Worm (Caenorhabditis elegans) whole organism, L4 larva: ENCODE data around the gene gst-12.

Experiments
- F37D6.2 ChIP-seq: sonication (generic microtip); optimal IDR thresholded peaks from 2 replicates; lab custom pipeline; 2016; ENCODE audit warnings: mild to moderate bottlenecking, missing genetic modification characterization, missing compliant biosample characterization
- R02D3.7 ChIP-seq: fragments of 150-350 bp; sonication (generic microtip); optimal IDR thresholded peaks from 3 replicates; lab custom pipeline; 2014; ENCODE audit warnings: missing biosample characterization, missing genetic modification characterization
- T26A8.4 ChIP-seq: fragments of 200-800 bp; sonication (Bioruptor generic); IDR thresholded peaks from 2 replicates; pipeline ENCODE4 v1.3.6; 2022; ENCODE audit warnings: missing genetic modification characterization, missing compliant biosample characterization
- Y48G9A.11 ChIP-seq: fragments of 200-800 bp; sonication (Bioruptor generic); IDR thresholded peaks from 2 replicates; pipeline ENCODE4 v1.3.6; 2022; ENCODE audit warnings: missing genetic modification reagents, missing genetic modification characterization, missing compliant biosample characterization
- ZK337.2 ChIP-seq: fragments of 200-800 bp; sonication (Bioruptor generic); IDR thresholded peaks from 2 replicates; pipeline ENCODE4 v1.3.6; 2022; ENCODE audit warnings: missing genetic modification reagents, missing genetic modification characterization, missing compliant biosample characterization
- aha-1 ChIP-seq: fragments of 150-350 bp; peaks from one replicate; lab custom pipeline; 2014; ENCODE audit warnings: missing biosample characterization, missing genetic modification characterization
- ama-1 ChIP-seq: fragments of 150-350 bp; optimal IDR thresholded peaks from 2 replicates; lab custom pipeline; 2014; ENCODE audit warnings: inconsistent platforms, mixed read lengths
- attf-4 ChIP-seq: sonication (generic microtip); optimal IDR thresholded peaks from 3 replicates; lab custom pipeline; 2017; ENCODE audit warnings: missing biosample characterization, missing genetic modification characterization
- ceh-28 ChIP-seq: fragments of 150-350 bp; optimal IDR thresholded peaks from 2 replicates; lab custom pipeline; 2014; ENCODE audit warnings: missing biosample characterization, missing genetic modification reagents, missing genetic modification characterization
- ceh-32 ChIP-seq: sonication (generic microtip); optimal IDR thresholded peaks from 2 replicates; lab custom pipeline; 2016; ENCODE audit warnings: mild to moderate bottlenecking, missing genetic modification characterization, missing compliant biosample characterization; ENCODE audit not compliant: poor library complexity
- ceh-44 ChIP-seq: fragments of 200-800 bp; sonication (Bioruptor generic); IDR thresholded peaks from 2 replicates; pipeline ENCODE4 v1.3.6; 2022; ENCODE audit warnings: missing genetic modification reagents, missing genetic modification characterization, missing compliant biosample characterization
- ceh-82 ChIP-seq: sonication (generic microtip); optimal IDR thresholded peaks from 2 replicates; lab custom pipeline; 2017; ENCODE audit warnings: missing biosample characterization, missing genetic modification characterization
- cey-2 ChIP-seq: sonication (generic microtip); optimal IDR thresholded peaks from 3 replicates; lab custom pipeline; 2017; ENCODE audit warnings: missing genetic modification characterization, mild to moderate bottlenecking, missing compliant biosample characterization, antibody characterized with exemption, borderline replicate concordance; ENCODE audit not compliant: insufficient read depth
- ctbp-1 ChIP-seq: fragments of 200-800 bp; sonication (Bioruptor generic); IDR thresholded peaks from 2 replicates; pipeline ENCODE4 v1.3.6; 2022; ENCODE audit warnings: missing genetic modification reagents, missing genetic modification characterization, missing compliant biosample characterization
- daf-12 ChIP-seq: fragments of 150-350 bp; optimal IDR thresholded peaks from 2 replicates; lab custom pipeline; 2014; ENCODE audit warnings: missing biosample characterization, missing genetic modification reagents, missing genetic modification characterization
- daf-8 ChIP-seq: fragments of 200-800 bp; sonication (Bioruptor generic); IDR thresholded peaks from 2 replicates; pipeline ENCODE4 v1.3.6; 2022; ENCODE audit warnings: missing genetic modification characterization, missing compliant biosample characterization
- dmd-8 ChIP-seq: fragments of 200-800 bp; sonication (Bioruptor generic); IDR thresholded peaks from 2 replicates; pipeline ENCODE4 v1.3.6; 2022; ENCODE audit warnings: missing genetic modification characterization, missing compliant biosample characterization
- dpl-1 ChIP-seq: fragments of 150-350 bp; optimal IDR thresholded peaks from 2 replicates; lab custom pipeline; 2014; ENCODE audit warnings: missing biosample characterization, missing genetic modification reagents, missing genetic modification characterization
- dve-1 ChIP-seq: sonication (generic microtip); optimal IDR thresholded peaks from 2 replicates; lab custom pipeline; 2017; ENCODE audit warnings: antibody characterized with exemption, mild to moderate bottlenecking, missing genetic modification characterization, missing compliant biosample characterization; ENCODE audit not compliant: insufficient read depth
- egl-27 ChIP-seq: sonication (generic microtip); optimal IDR thresholded peaks from 3 replicates; lab custom pipeline; 2017; ENCODE audit warnings: missing biosample characterization, missing genetic modification reagents, missing genetic modification characterization
- egl-43 ChIP-seq: fragments of 200-800 bp; sonication (Bioruptor generic); IDR thresholded peaks from 2 replicates; pipeline ENCODE4 v1.3.6; 2022; ENCODE audit warnings: missing genetic modification reagents, missing genetic modification characterization, missing compliant biosample characterization
- fkh-10 ChIP-seq: fragments of 150-350 bp; optimal IDR thresholded peaks from 2 replicates; lab custom pipeline; 2014; ENCODE audit warnings: missing biosample characterization, missing genetic modification reagents, missing genetic modification characterization
- hlh-11 ChIP-seq: fragments of 200-800 bp; sonication (Bioruptor generic); optimal IDR thresholded peaks from 2 replicates; lab custom pipeline; 2018; ENCODE audit warnings: mild to moderate bottlenecking, missing genetic modification characterization, missing compliant biosample characterization
- lin-1 ChIP-seq: fragments of 200-800 bp; sonication (Bioruptor generic); IDR thresholded peaks from 2 replicates; pipeline ENCODE4 v1.3.6; 2022; ENCODE audit warnings: missing genetic modification reagents, missing genetic modification characterization, missing compliant biosample characterization
- lin-13 ChIP-seq: fragments of 150-350 bp; optimal IDR thresholded peaks from 2 replicates; lab custom pipeline; 2014; ENCODE audit warnings: missing biosample characterization, missing genetic modification reagents, missing genetic modification characterization
- lin-15B ChIP-seq: fragments of 150-350 bp; sonication (generic microtip); optimal IDR thresholded peaks from 3 replicates; lab custom pipeline; 2014; ENCODE audit warnings: missing biosample characterization, missing genetic modification characterization
- lin-29 ChIP-seq: fragments of 200-800 bp; sonication (Bioruptor generic); IDR thresholded peaks from 2 replicates; pipeline ENCODE4 v1.3.6; 2022; ENCODE audit warnings: missing genetic modification reagents, missing genetic modification characterization, missing compliant biosample characterization
- lin-38 ChIP-seq: fragments of 200-800 bp; sonication (Bioruptor generic); IDR thresholded peaks from 2 replicates; pipeline ENCODE4 v1.3.6; 2022; ENCODE audit warnings: missing genetic modification reagents, missing genetic modification characterization, missing compliant biosample characterization
- lsy-2 ChIP-seq, 2 experiments: fragments of 150-350 bp in 1 of 2; sonication (generic microtip) in 1 of 2; optimal IDR thresholded peaks; 2 replicates each; lab custom pipeline; 2014 to 2017; ENCODE audit warnings: missing biosample characterization in 2 of 2, missing genetic modification characterization in 2 of 2
- madf-9 ChIP-seq: fragments of 200-800 bp; sonication (Bioruptor generic); conservative IDR thresholded peaks from 2 replicates; pipeline ENCODE4 v1.3.6; 2022; ENCODE audit warnings: missing genetic modification reagents, missing genetic modification characterization, missing compliant biosample characterization
- mep-1 ChIP-seq: fragments of 150-350 bp; sonication (generic microtip); optimal IDR thresholded peaks from 3 replicates; lab custom pipeline; 2014; ENCODE audit warnings: missing biosample characterization, missing genetic modification characterization
- mxl-2 ChIP-seq: fragments of 200-800 bp; sonication (Bioruptor generic); conservative IDR thresholded peaks from 2 replicates; pipeline ENCODE4 v1.3.6; 2022; ENCODE audit warnings: missing genetic modification reagents, missing genetic modification characterization, missing compliant biosample characterization
- mxl-3 ChIP-seq: fragments of 200-800 bp; sonication (Bioruptor generic); optimal IDR thresholded peaks from 2 replicates; lab custom pipeline; 2018; ENCODE audit warnings: mild to moderate bottlenecking, missing genetic modification characterization, missing compliant biosample characterization
- nhr-10 ChIP-seq: fragments of 150-350 bp; optimal IDR thresholded peaks from 2 replicates; lab custom pipeline; 2014; ENCODE audit warnings: missing biosample characterization, missing genetic modification characterization
- nhr-102 ChIP-seq: sonication (generic microtip); optimal IDR thresholded peaks from 2 replicates; lab custom pipeline; 2016; ENCODE audit warnings: mild to moderate bottlenecking, missing genetic modification characterization, moderate library complexity, missing compliant biosample characterization
- nhr-41 ChIP-seq: fragments of 200-800 bp; sonication (Bioruptor generic); IDR thresholded peaks from 2 replicates; pipeline ENCODE4 v1.3.6; 2022; ENCODE audit warnings: missing genetic modification reagents, missing genetic modification characterization, missing compliant biosample characterization
- nhr-42 ChIP-seq: fragments of 200-800 bp; sonication (Bioruptor generic); IDR thresholded peaks from 2 replicates; pipeline ENCODE4 v1.3.6; 2022; ENCODE audit warnings: missing genetic modification characterization, missing compliant biosample characterization
- nhr-48 ChIP-seq: sonication (generic microtip); optimal IDR thresholded peaks from 2 replicates; lab custom pipeline; 2016; ENCODE audit warnings: mild to moderate bottlenecking, missing genetic modification characterization, missing compliant biosample characterization
- nhr-76 ChIP-seq: fragments of 150-350 bp; optimal IDR thresholded peaks from 2 replicates; lab custom pipeline; 2014; ENCODE audit warnings: missing biosample characterization, missing genetic modification characterization
- pha-4 ChIP-seq, 2 experiments: fragments of 150-350 bp in 1 of 2; fragments of 200-800 bp in 1 of 2; sonication (Bioruptor generic) in 1 of 2; IDR thresholded peaks in 1 of 2; optimal IDR thresholded peaks in 1 of 2; 2 replicates each; pipeline versions ENCODE4 v1.3.6 to Lab custom; 2014 to 2022; ENCODE audit warnings: missing genetic modification characterization in 2 of 2, missing genetic modification reagents in 2 of 2, missing biosample characterization in 1 of 2, missing compliant biosample characterization in 1 of 2
- pqm-1 ChIP-seq: sonication (generic microtip); optimal IDR thresholded peaks from 2 replicates; lab custom pipeline; 2017; ENCODE audit warnings: missing biosample characterization, missing genetic modification characterization
- skn-1 ChIP-seq: fragments of 150-350 bp; optimal IDR thresholded peaks from 2 replicates; lab custom pipeline; 2014; ENCODE audit warnings: missing biosample characterization, missing genetic modification characterization
- snpc-1.2 ChIP-seq: fragments of 200-800 bp; sonication (Bioruptor generic); IDR thresholded peaks from 2 replicates; pipeline ENCODE4 v1.3.6; 2022; ENCODE audit warnings: missing genetic modification reagents, missing genetic modification characterization, missing compliant biosample characterization
- spr-1 ChIP-seq: sonication (generic microtip); optimal IDR thresholded peaks from 2 replicates; lab custom pipeline; 2016; ENCODE audit warnings: mild to moderate bottlenecking, missing genetic modification characterization, missing compliant biosample characterization
- spr-3 ChIP-seq: fragments of 200-800 bp; sonication (Bioruptor generic); optimal IDR thresholded peaks from 2 replicates; lab custom pipeline; 2018; ENCODE audit warnings: mild to moderate bottlenecking, missing genetic modification characterization, missing compliant biosample characterization
- tag-97 ChIP-seq: fragments of 200-800 bp; sonication (Bioruptor generic); IDR thresholded peaks from 2 replicates; pipeline ENCODE4 v1.3.6; 2022; ENCODE audit warnings: missing genetic modification characterization, missing compliant biosample characterization
- unc-130 ChIP-seq: sonication (generic microtip); optimal IDR thresholded peaks from 2 replicates; lab custom pipeline; 2016; ENCODE audit warnings: missing genetic modification reagents, missing genetic modification characterization, missing compliant biosample characterization
- unc-62 ChIP-seq, 3 experiments: fragments of 150-350 bp in 1 of 3; sonication (generic microtip); optimal IDR thresholded peaks in 2 of 3; peaks in 1 of 3; 1 replicate in 1 of 3; 2 replicates in 2 of 3; lab custom pipeline; 2014 to 2017; ENCODE audit warnings: missing biosample characterization in 3 of 3, missing genetic modification characterization in 3 of 3, missing genetic modification reagents in 3 of 3, missing genotype in 1 of 3
- zfp-3 ChIP-seq: fragments of 200-800 bp; sonication (Bioruptor generic); conservative IDR thresholded peaks from 2 replicates; pipeline ENCODE4 v1.3.6; 2022; ENCODE audit warnings: missing genetic modification reagents, missing genetic modification characterization, missing compliant biosample characterization
- ztf-7 ChIP-seq: fragments of 150-350 bp; optimal IDR thresholded peaks from 2 replicates; lab custom pipeline; 2014; ENCODE audit warnings: missing biosample characterization, missing genetic modification characterization

The gst-12 gene

DNA sequence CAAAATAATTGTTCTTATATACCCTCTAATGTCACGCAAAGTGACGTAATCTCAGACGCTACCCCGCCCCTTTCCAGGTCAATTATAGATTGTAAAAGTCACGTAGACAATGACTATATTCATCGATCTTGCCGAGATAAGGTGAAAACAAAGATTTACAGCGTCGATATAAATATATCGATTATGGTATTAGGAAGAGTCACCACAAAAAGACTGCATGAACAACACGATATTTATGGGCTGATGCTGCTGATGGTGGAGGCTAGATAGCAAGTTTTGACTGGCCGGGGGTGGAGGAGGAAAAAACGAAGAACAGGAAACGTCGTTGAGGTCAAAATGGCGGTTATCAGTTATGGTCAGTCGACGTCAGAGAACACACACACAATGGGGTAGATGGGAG is 20.7 kb upstream of the gst-12 start (continued):
- TF ChIP-seq nhr-48 (tag; lab: Kevin White, UChicago) = peak; percentile 87
- no peak for TF ChIP-seq ama-1
- TF ChIP-seq dmd-8 = no peak
- peak; percentile 87 for TF ChIP-seq hlh-11
- TF ChIP-seq nhr-102 (tag; lab: Kevin White, UChicago) = peak; percentile 14
- TF ChIP-seq zfp-3 (GFP tag; lab: Robert Waterston, UW) = no peak
- TF ChIP-seq R02D3.7 = no peak
- TF ChIP-seq ceh-44 (GFP tag; lab: Robert Waterston, UW) = no peak
- TF ChIP-seq attf-4 (tag; lab: Kevin White, UChicago) = no peak
- peak; percentile 9; the same call in 1 of the 2 replicates for TF ChIP-seq T26A8.4 (GFP tag; lab: Robert Waterston, UW)
- TF ChIP-seq nhr-42 (GFP tag; lab: Robert Waterston, UW) = peak; percentile 76
- peak; percentile 2 for TF ChIP-seq pqm-1
- TF ChIP-seq unc-130 (GFP tag; lab: Kevin White, UChicago) = no peak
- peak; percentile 54 for TF ChIP-seq mep-1
- no peak for TF ChIP-seq daf-12 (tag; lab: Kevin White, UChicago)
- peak; percentile 100 for TF ChIP-seq aha-1
- no peak for TF ChIP-seq nhr-41 (GFP tag; lab: Robert Waterston, UW)
- no peak for TF ChIP-seq lin-29 (GFP tag; lab: Robert Waterston, UW)
- no peak for TF ChIP-seq skn-1 (tag; lab: Kevin White, UChicago)
- TF ChIP-seq ceh-32 (tag; lab: Kevin White, UChicago) = no peak
- no peak for TF ChIP-seq ZK337.2
- peak; percentile 53 for TF ChIP-seq mxl-3 (GFP tag; lab: Kevin White, UChicago)
- TF ChIP-seq daf-8 (GFP tag; lab: Robert Waterston, UW) = no peak
- no peak for TF ChIP-seq egl-43 (GFP tag; lab: Robert Waterston, UW)
- no peak for TF ChIP-seq madf-9
- no peak for TF ChIP-seq ceh-82 (tag; lab: Kevin White, UChicago)
- peak; percentile 16 for TF ChIP-seq lin-13
- no peak for TF ChIP-seq egl-27 (tag; lab: Kevin White, UChicago)
- TF ChIP-seq pha-4 (GFP tag; IDR thresholded peaks at IDR 0.05; lab: Robert Waterston, UW) = no peak
- TF ChIP-seq pha-4 (tag; optimal IDR thresholded peaks at IDR 0.05; lab: Kevin White, UChicago) = no peak
- no peak for TF ChIP-seq tag-97
- no peak for TF ChIP-seq lin-38 (GFP tag; lab: Robert Waterston, UW)
- no peak for TF ChIP-seq nhr-76 (tag; lab: Kevin White, UChicago)
- TF ChIP-seq mxl-2 = no peak
- TF ChIP-seq lin-15B (tag; lab: Kevin White, UChicago) = no peak
- peak in 1 of 2 experiments; percentile 68 for TF ChIP-seq unc-62 (GFP tag; optimal IDR thresholded peaks at IDR 0.05 in 1 of 2; lab: Kevin White, UChicago)
- no peak for TF ChIP-seq unc-62 (tag; optimal IDR thresholded peaks at IDR 0.05; lab: Kevin White, UChicago)
- peak; percentile 17 for TF ChIP-seq spr-1
- TF ChIP-seq nhr-10 (tag; lab: Kevin White, UChicago) = no peak
- TF ChIP-seq cey-2 (tag; lab: Kevin White, UChicago) = no peak
- TF ChIP-seq spr-3 (GFP tag; lab: Kevin White, UChicago) = no peak
- TF ChIP-seq lsy-2 (tag; optimal IDR thresholded peaks at IDR 0.05; lab: Kevin White, UChicago) = peak in 1 of 2 experiments; percentile 50
- peak; percentile 13 for TF ChIP-seq ztf-7 (tag; lab: Kevin White, UChicago)
- peak; percentile 13 for TF ChIP-seq dpl-1 (GFP tag; lab: Kevin White, UChicago)
- no peak for TF ChIP-seq ctbp-1 (GFP tag; lab: Robert Waterston, UW)
- no peak for TF ChIP-seq lin-1
- peak; percentile 82 for TF ChIP-seq dve-1 (tag; lab: Kevin White, UChicago)
- TF ChIP-seq Y48G9A.11 (GFP tag; lab: Robert Waterston, UW) = no peak
- TF ChIP-seq ceh-28 (tag; lab: Kevin White, UChicago) = peak; percentile 55
- TF ChIP-seq fkh-10 (GFP tag; lab: Kevin White, UChicago) = no peak
- TF ChIP-seq F37D6.2 = no peak
- no peak for TF ChIP-seq snpc-1.2 (GFP tag; lab: Robert Waterston, UW)
